Worm (Caenorhabditis elegans) whole organism, L3 larva: Measurements from ENCODE around the gene rsp-6.
A peak's percentile ranks its signal among the peaks of the same experiment; 100 is the strongest.

Experiments
- elt-2 ChIP-seq: sonication (generic microtip); optimal IDR thresholded peaks from 2 replicates; lab custom pipeline; 2016; ENCODE audit warnings: missing genetic modification reagents, mild to moderate bottlenecking, missing genetic modification characterization, missing compliant biosample characterization
- lin-39 ChIP-seq: fragments of 150-350 bp; optimal IDR thresholded peaks from 2 replicates; lab custom pipeline; 2018; ENCODE audit warnings: missing biosample characterization, missing genetic modification reagents, missing genetic modification characterization
- mdl-1 ChIP-seq: fragments of 150-350 bp; optimal IDR thresholded peaks from 2 replicates; lab custom pipeline; 2014; ENCODE audit warnings: missing biosample characterization, missing genetic modification characterization
- nhr-12 ChIP-seq: fragments of 150-350 bp; optimal IDR thresholded peaks from 2 replicates; lab custom pipeline; 2014; ENCODE audit warnings: missing biosample characterization, missing genetic modification characterization
- nhr-77 ChIP-seq: fragments of 150-350 bp; optimal IDR thresholded peaks from 2 replicates; lab custom pipeline; 2014; ENCODE audit warnings: missing biosample characterization, missing genetic modification characterization
- pqm-1 ChIP-seq: fragments of 150-350 bp; optimal IDR thresholded peaks from 2 replicates; lab custom pipeline; 2017; ENCODE audit warnings: missing biosample characterization, missing genetic modification characterization, inconsistent platforms
- unc-39 ChIP-seq: sonication (generic microtip); optimal IDR thresholded peaks from 4 replicates; lab custom pipeline; 2017; ENCODE audit warnings: missing biosample characterization, missing genetic modification characterization

The rsp-6 gene

DNA sequence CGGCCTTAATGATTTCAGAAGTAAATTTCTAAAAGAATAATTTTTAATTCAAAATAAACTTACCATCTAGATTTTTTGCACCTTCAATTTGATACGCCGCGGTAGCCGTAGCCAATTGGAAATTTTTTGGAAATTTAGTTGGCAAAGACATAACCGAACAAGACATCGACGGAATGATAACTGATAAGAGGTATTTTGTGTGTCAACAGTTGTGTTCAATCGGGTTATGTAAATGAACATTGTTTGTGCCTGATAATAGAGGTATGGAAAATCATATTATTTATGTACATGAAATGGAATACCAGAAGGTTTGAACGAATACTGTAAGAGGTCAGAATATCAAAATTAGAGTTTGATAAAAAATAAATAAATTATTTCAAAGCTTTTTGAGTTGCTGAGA is 43.2 kb downstream of the rsp-6 start, which contains the start of gene klo-1:
Gene klo-1, minus strand, starts transcription at position 388 of the 400 bp plus-strand sequence.
- TF ChIP-seq nhr-12 (no peak), mdl-1 (tag; lab: Kevin White, UChicago) (no peak), elt-2 (tag; lab: Kevin White, UChicago) (peak; percentile 88), pqm-1 (tag; lab: Kevin White, UChicago) (peak; percentile 52)
- TF ChIP-seq, all 47 proteins: peak for 2

DNA sequence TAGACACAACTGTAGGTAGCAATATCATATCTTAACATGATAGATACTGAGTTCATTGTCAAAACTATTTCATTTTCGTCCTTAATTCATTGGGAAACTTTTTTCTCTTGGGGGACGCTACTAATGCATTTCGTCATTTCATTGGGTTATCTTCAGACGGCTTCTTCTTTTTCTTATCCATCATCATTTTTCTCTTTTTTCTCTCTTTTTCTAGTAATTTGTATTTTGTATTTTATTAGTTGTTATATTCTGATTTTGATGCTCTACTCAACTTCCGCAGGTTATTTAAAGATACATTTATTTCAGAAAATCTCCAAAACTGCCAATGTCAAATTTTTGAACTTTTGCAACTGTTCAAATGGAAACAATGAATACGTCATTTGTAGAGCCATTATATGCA is 47.5 kb downstream of the rsp-6 start, which contains the start of gene npr-35:
Gene npr-35, plus strand, starts transcription at position 301 of the 400 bp plus-strand sequence.
- TF ChIP-seq nhr-77 (tag; lab: Kevin White, UChicago) (no peak), unc-39 (no peak), lin-39 (tag; lab: Kevin White, UChicago) (no peak)
